Fruit fly (Drosophila melanogaster): ENCODE results near the gene Cpr30F.

dm6 chr2L:9972624-9973023 lies 39.7 kb upstream of the Cpr30F start:
- TF ChIP-seq Myc (optimal IDR thresholded peaks at IDR 0.05) (no peak), N (GFP tag; optimal IDR thresholded peaks at IDR 0.05) (no peak), Hr78 (GFP tag; optimal IDR thresholded peaks at IDR 0.05) (no peak), jim (GFP tag; optimal IDR thresholded peaks at IDR 0.05) (no peak), pan (optimal IDR thresholded peaks at IDR 0.05) (no peak), h (GFP tag; optimal IDR thresholded peaks at IDR 0.05) (no peak), psq (GFP tag; optimal IDR thresholded peaks at IDR 0.05) (no peak), HLH106 (tag; optimal IDR thresholded peaks at IDR 0.05) (no peak), OdsH (GFP tag; optimal IDR thresholded peaks at IDR 0.05) (no peak), Hr83 (GFP tag; optimal IDR thresholded peaks at IDR 0.05; ENCODE audit: poor library complexity, severe bottlenecking) (no peak), CG9705 (GFP tag; optimal IDR thresholded peaks at IDR 0.05) (no peak), Hnf4 (GFP tag; optimal IDR thresholded peaks at IDR 0.05) (no peak), br (GFP tag; optimal IDR thresholded peaks at IDR 0.05) (no peak), Abd-B (GFP tag; optimal IDR thresholded peaks at IDR 0.05) (no peak)
